Worm (Caenorhabditis elegans): Measurements from ENCODE around the gene pgap-3.

Gene pgap-3

ce11 chrV:6030559-6030975, 17.2 kb downstream of the pgap-3 start (continued):
- no peak for TF ChIP-seq ceh-6 (GFP tag; optimal IDR thresholded peaks at IDR 0.05)
- TF ChIP-seq hlh-13 (GFP tag; optimal IDR thresholded peaks at IDR 0.05): no peak
- TF ChIP-seq ceh-45 (GFP tag; IDR thresholded peaks at IDR 0.05): no peak
- TF ChIP-seq hlh-6 (tag; optimal IDR thresholded peaks at IDR 0.05): no peak
- no peak for TF ChIP-seq sdc-2 (tag; optimal IDR thresholded peaks at IDR 0.05)
- TF ChIP-seq ceh-22 (tag; optimal IDR thresholded peaks at IDR 0.05): no peak
- TF ChIP-seq hlh-8 (tag; optimal IDR thresholded peaks at IDR 0.05): no peak
- no peak for TF ChIP-seq K02D7.2 (tag; optimal IDR thresholded peaks at IDR 0.05)
- TF ChIP-seq ceh-34 (tag; optimal IDR thresholded peaks at IDR 0.05): peak; percentile 70

- no peak for TF ChIP-seq pqm-1 (tag; optimal IDR thresholded peaks at IDR 0.05)
- TF ChIP-seq fax-1 (tag; optimal IDR thresholded peaks at IDR 0.05): no peak
- no peak for TF ChIP-seq dve-1 (tag; optimal IDR thresholded peaks at IDR 0.05)
- TF ChIP-seq ceh-18 (tag; optimal IDR thresholded peaks at IDR 0.05): no peak
- TF ChIP-seq unc-3 (GFP tag; conservative IDR thresholded peaks at IDR 0.05): no peak
- no peak for TF ChIP-seq unc-3 (tag; optimal IDR thresholded peaks at IDR 0.05)
- TF ChIP-seq ceh-31 (tag; optimal IDR thresholded peaks at IDR 0.05): no peak
- TF ChIP-seq pros-1 (tag; optimal IDR thresholded peaks at IDR 0.05): no peak
- no peak for TF ChIP-seq ceh-6 (GFP tag; optimal IDR thresholded peaks at IDR 0.05)
- TF ChIP-seq ceh-30 (tag; optimal IDR thresholded peaks at IDR 0.05): no peak
- no peak for TF ChIP-seq fkh-10 (GFP tag; optimal IDR thresholded peaks at IDR 0.05)
- TF ChIP-seq ahr-1 (tag; optimal IDR thresholded peaks at IDR 0.05): no peak
- no peak for TF ChIP-seq dmd-4 (tag; optimal IDR thresholded peaks at IDR 0.05; ENCODE audit: borderline replicate concordance)
- TF ChIP-seq ceh-45 (GFP tag; IDR thresholded peaks at IDR 0.05): no peak
- no peak for TF ChIP-seq unc-55 (GFP tag; optimal IDR thresholded peaks at IDR 0.05)
- no peak for TF ChIP-seq hlh-8 (tag; optimal IDR thresholded peaks at IDR 0.05)
- TF ChIP-seq nfya-1 (tag; optimal IDR thresholded peaks at IDR 0.05): no peak
- no peak for TF ChIP-seq che-1 (tag; optimal IDR thresholded peaks at IDR 0.05)
- TF ChIP-seq npax-4 (tag; optimal IDR thresholded peaks at IDR 0.05): no peak
- no peak for TF ChIP-seq ceh-9 (tag; optimal IDR thresholded peaks at IDR 0.05)
Observed at ce11 chrV:6022076-6022475, 25.6 kb downstream of the pgap-3 start.

DNA sequence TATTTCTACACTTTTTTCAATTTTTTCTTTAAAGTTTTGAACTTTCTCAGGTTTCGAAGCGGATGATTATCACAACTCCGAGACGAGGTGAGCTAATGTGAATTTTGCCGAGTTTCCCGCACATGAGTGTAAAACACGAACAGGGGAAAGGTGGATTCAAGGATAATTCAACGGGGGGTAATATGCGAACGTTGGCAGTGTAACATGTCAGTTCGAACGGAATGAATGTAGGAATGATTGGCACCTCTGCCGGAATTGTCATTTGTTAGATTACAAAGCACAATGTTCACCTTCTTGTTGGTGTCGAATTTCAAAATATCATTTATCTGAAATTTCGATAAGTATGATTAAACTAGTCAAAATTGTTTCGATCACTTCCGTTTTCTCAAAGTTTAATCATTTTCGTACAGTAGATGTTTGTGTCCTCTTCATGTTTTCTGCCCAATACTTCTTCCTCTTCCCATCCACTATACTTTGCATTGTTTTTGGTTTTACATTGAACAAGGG, 28.7 kb downstream of the pgap-3 start, which contains the start of gene picc-1:
picc-1 (plus strand) TSS at position 51 of the 507 bp plus-strand sequence.
- TF ChIP-seq pha-2 (tag; optimal IDR thresholded peaks at IDR 0.05): no peak
- TF ChIP-seq unc-55 (GFP tag; optimal IDR thresholded peaks at IDR 0.05): peak; percentile 76
- no peak for TF ChIP-seq ztf-16 (tag; optimal IDR thresholded peaks at IDR 0.05)
- TF ChIP-seq ceh-2 (tag; optimal IDR thresholded peaks at IDR 0.05): no peak
- TF ChIP-seq ceh-34 (tag; optimal IDR thresholded peaks at IDR 0.05): peak; percentile 9
- TF ChIP-seq ceh-22 (tag; optimal IDR thresholded peaks at IDR 0.05): no peak
- no peak for TF ChIP-seq pax-1 (tag; optimal IDR thresholded peaks at IDR 0.05)
- no peak for TF ChIP-seq K02D7.2 (tag; optimal IDR thresholded peaks at IDR 0.05)

- TF ChIP-seq elt-2 (tag; optimal IDR thresholded peaks at IDR 0.05): peak; percentile 38
- TF ChIP-seq dve-1 (tag; optimal IDR thresholded peaks at IDR 0.05): peak; percentile 55
- TF ChIP-seq ceh-31 (tag; optimal IDR thresholded peaks at IDR 0.05): peak; percentile 48
- TF ChIP-seq nfya-1 (tag; optimal IDR thresholded peaks at IDR 0.05): peak; percentile 51
- TF ChIP-seq K09A11.1 (tag; optimal IDR thresholded peaks at IDR 0.05; ENCODE audit: insufficient read depth): peak; percentile 34
- peak; percentile 51 for TF ChIP-seq pax-1 (tag; optimal IDR thresholded peaks at IDR 0.05)
- no peak for TF ChIP-seq eyg-1 (tag; optimal IDR thresholded peaks at IDR 0.05)
- TF ChIP-seq unc-42 (tag; optimal IDR thresholded peaks at IDR 0.05): peak; percentile 63
- TF ChIP-seq ceh-34 (tag; optimal IDR thresholded peaks at IDR 0.05): peak; percentile 34
- no peak for TF ChIP-seq ceh-45 (GFP tag; IDR thresholded peaks at IDR 0.05)
- TF ChIP-seq tbx-2 (tag; optimal IDR thresholded peaks at IDR 0.05): peak; percentile 27
- TF ChIP-seq hlh-30 (tag; optimal IDR thresholded peaks at IDR 0.05; ENCODE audit: insufficient read depth): peak; percentile 30
- TF ChIP-seq elt-4 (tag; optimal IDR thresholded peaks at IDR 0.05): no peak
- peak; percentile 32 for TF ChIP-seq hlh-8 (tag; optimal IDR thresholded peaks at IDR 0.05)
- TF ChIP-seq pros-1 (tag; optimal IDR thresholded peaks at IDR 0.05): no peak
- TF ChIP-seq ceh-30 (tag; optimal IDR thresholded peaks at IDR 0.05): no peak
Observed at ce11 chrV:6017630-6018029, 30.1 kb downstream of the pgap-3 start, which contains the start of the genes rpt-2 and aps-1. rpt-2 (minus strand) TSS chrV:6017669. aps-1 (plus strand) TSS chrV:6017970.
